Worm (Caenorhabditis elegans) whole organism, young adult: ENCODE measurements around the gene F02C12.1.

Experiments used
- B0019.2 ChIP-seq: fragments of 200-800 bp; sonication (Bioruptor generic); conservative IDR thresholded peaks from 2 replicates; pipeline ENCODE4 v1.3.6; 2022; ENCODE audit warnings: missing genetic modification reagents, missing genetic modification characterization, missing compliant biosample characterization
- B0261.1 ChIP-seq: sonication (generic microtip); optimal IDR thresholded peaks from 2 replicates; lab custom pipeline; 2016; ENCODE audit warnings: mild to moderate bottlenecking, missing genetic modification characterization, moderate library complexity, missing compliant biosample characterization
- B0336.3 ChIP-seq: fragments of 200-800 bp; sonication (Bioruptor generic); IDR thresholded peaks from 2 replicates; pipeline ENCODE4 v1.3.6; 2022; ENCODE audit warnings: missing genetic modification characterization, missing compliant biosample characterization
- C06A6.2 ChIP-seq: fragments of 200-800 bp; sonication (Bioruptor generic); conservative IDR thresholded peaks from 2 replicates; pipeline ENCODE4 v1.3.6; 2022; ENCODE audit warnings: missing genetic modification characterization, missing compliant biosample characterization
- D2030.7 ChIP-seq: fragments of 200-800 bp; sonication (Bioruptor generic); IDR thresholded peaks from 2 replicates; pipeline ENCODE4 v1.3.6; 2022; ENCODE audit warnings: missing genetic modification reagents, missing genetic modification characterization, missing compliant biosample characterization
- F49E8.2 ChIP-seq: sonication (generic microtip); optimal IDR thresholded peaks from 3 replicates; lab custom pipeline; 2017; ENCODE audit warnings: missing genetic modification characterization, mild to moderate bottlenecking, missing compliant biosample characterization, antibody characterized with exemption, moderate library complexity; ENCODE audit not compliant: insufficient read depth
- F52B5.7 ChIP-seq: sonication (generic microtip); optimal IDR thresholded peaks from 2 replicates; lab custom pipeline; 2016; ENCODE audit warnings: mild to moderate bottlenecking, missing genetic modification characterization, missing compliant biosample characterization
- K12H6.12 ChIP-seq: fragments of 200-800 bp; sonication (Bioruptor generic); optimal IDR thresholded peaks from 2 replicates; lab custom pipeline; 2018; ENCODE audit warnings: mild to moderate bottlenecking, missing genetic modification characterization, missing compliant biosample characterization
- T26A5.8 ChIP-seq: sonication (generic microtip); optimal IDR thresholded peaks from 2 replicates; lab custom pipeline; 2016; ENCODE audit warnings: missing genetic modification characterization, missing compliant biosample characterization
- Y56A3A.18 ChIP-seq: fragments of 200-800 bp; sonication (Bioruptor generic); IDR thresholded peaks from 2 replicates; pipeline ENCODE4 v1.3.6; 2022; ENCODE audit warnings: missing genetic modification reagents, missing genetic modification characterization, missing compliant biosample characterization
- Y79H2A.3 ChIP-seq: fragments of 200-800 bp; sonication (Bioruptor generic); conservative IDR thresholded peaks from 2 replicates; pipeline ENCODE4 v1.3.6; 2022; ENCODE audit warnings: missing genetic modification reagents, missing genetic modification characterization, missing compliant biosample characterization
- Y95B8A.8 ChIP-seq: fragments of 200-800 bp; sonication (Bioruptor generic); IDR thresholded peaks from 2 replicates; pipeline ENCODE4 v1.3.6; 2022; ENCODE audit warnings: missing genetic modification reagents, missing genetic modification characterization, missing compliant biosample characterization
- ZK185.1 ChIP-seq: sonication (generic microtip); optimal IDR thresholded peaks from 2 replicates; lab custom pipeline; 2016; ENCODE audit warnings: mild to moderate bottlenecking, missing genetic modification characterization, missing compliant biosample characterization; ENCODE audit not compliant: poor library complexity, severe bottlenecking
- ama-1 ChIP-seq, 3 experiments: fragments of 150-350 bp in 1 of 3; sonication (generic microtip) in 2 of 3; optimal IDR thresholded peaks; 2 replicates each; lab custom pipeline; 2014 to 2018; ENCODE audit warnings: missing biosample characterization in 2 of 3, missing genetic modification characterization in 2 of 3, missing genetic modification reagents in 2 of 3
- attf-3 ChIP-seq: fragments of 200-800 bp; sonication (Bioruptor generic); conservative IDR thresholded peaks from 2 replicates; pipeline ENCODE4 v1.3.6; 2022; ENCODE audit warnings: missing genetic modification reagents, missing genetic modification characterization, missing compliant biosample characterization
- bed-1 ChIP-seq: fragments of 200-800 bp; sonication (Bioruptor generic); IDR thresholded peaks from 2 replicates; pipeline ENCODE4 v1.3.6; 2022; ENCODE audit warnings: missing genetic modification reagents, missing genetic modification characterization, missing compliant biosample characterization
- cebp-2 ChIP-seq: fragments of 200-800 bp; sonication (Bioruptor generic); IDR thresholded peaks from 2 replicates; pipeline ENCODE4 v1.3.6; 2022; ENCODE audit warnings: missing genetic modification characterization, missing compliant biosample characterization
- ceh-27 ChIP-seq: fragments of 200-800 bp; sonication (Bioruptor generic); optimal IDR thresholded peaks from 2 replicates; lab custom pipeline; 2018; ENCODE audit warnings: mild to moderate bottlenecking, missing genetic modification characterization, moderate library complexity, missing compliant biosample characterization
- ceh-40 ChIP-seq: fragments of 200-800 bp; sonication (Bioruptor generic); IDR thresholded peaks from 2 replicates; pipeline ENCODE4 v1.3.6; 2022; ENCODE audit warnings: missing genetic modification characterization, missing compliant biosample characterization
- ceh-58 ChIP-seq: fragments of 200-800 bp; sonication (Bioruptor generic); IDR thresholded peaks from 2 replicates; pipeline ENCODE4 v1.3.6; 2022; ENCODE audit warnings: missing genetic modification characterization, missing compliant biosample characterization
- ceh-79 ChIP-seq: sonication (generic microtip); optimal IDR thresholded peaks from 2 replicates; lab custom pipeline; 2017; ENCODE audit warnings: mild to moderate bottlenecking, missing genetic modification characterization, missing compliant biosample characterization
- chd-7 ChIP-seq: sonication (generic microtip); optimal IDR thresholded peaks from 2 replicates; lab custom pipeline; 2016; ENCODE audit warnings: mild to moderate bottlenecking, missing genetic modification characterization, moderate library complexity, missing compliant biosample characterization
- dox-1 ChIP-seq: fragments of 200-800 bp; sonication (Bioruptor generic); IDR thresholded peaks from 2 replicates; pipeline ENCODE4 v1.3.6; 2022; ENCODE audit warnings: missing genetic modification reagents, missing genetic modification characterization, missing compliant biosample characterization
- dpl-1 ChIP-seq: fragments of 150-350 bp; optimal IDR thresholded peaks from 2 replicates; lab custom pipeline; 2014; ENCODE audit warnings: missing biosample characterization, missing genetic modification reagents, missing genetic modification characterization
- egl-44 ChIP-seq: fragments of 200-800 bp; sonication (Bioruptor generic); IDR thresholded peaks from 2 replicates; pipeline ENCODE4 v1.3.6; 2022; ENCODE audit warnings: missing genetic modification reagents, missing genetic modification characterization, missing compliant biosample characterization
- egrh-3 ChIP-seq: fragments of 200-800 bp; sonication (Bioruptor generic); IDR thresholded peaks from 2 replicates; pipeline ENCODE4 v1.3.6; 2022; ENCODE audit warnings: missing genetic modification reagents, missing genetic modification characterization, missing compliant biosample characterization
- him-1 ChIP-seq: sonication (generic microtip); optimal IDR thresholded peaks from 2 replicates; lab custom pipeline; 2016; ENCODE audit warnings: missing genotype, missing genetic modification reagents, missing genetic modification characterization, missing compliant biosample characterization
- hmg-1.2 ChIP-seq: fragments of 200-800 bp; sonication (Bioruptor generic); IDR thresholded peaks from 2 replicates; pipeline ENCODE4 v1.3.6; 2022; ENCODE audit warnings: missing genetic modification reagents, missing genetic modification characterization, missing compliant biosample characterization
- lag-1 ChIP-seq: fragments of 200-800 bp; sonication (Bioruptor generic); IDR thresholded peaks from 2 replicates; pipeline ENCODE4 v1.3.6; 2022; ENCODE audit warnings: missing genetic modification reagents, missing genetic modification characterization, missing compliant biosample characterization
- lin-40 ChIP-seq: sonication (generic microtip); optimal IDR thresholded peaks from 2 replicates; lab custom pipeline; 2016; ENCODE audit warnings: missing genetic modification characterization, mild to moderate bottlenecking, missing compliant biosample characterization, missing genotype, missing genetic modification reagents
- lsl-1 ChIP-seq: fragments of 200-800 bp; sonication (Bioruptor generic); optimal IDR thresholded peaks from 2 replicates; lab custom pipeline; 2018; ENCODE audit warnings: mild to moderate bottlenecking, missing genetic modification characterization, moderate library complexity, missing compliant biosample characterization
- lsy-27 ChIP-seq: sonication (generic microtip); optimal IDR thresholded peaks from 2 replicates; lab custom pipeline; 2017; ENCODE audit warnings: missing genetic modification characterization, mild to moderate bottlenecking, missing compliant biosample characterization, antibody characterized with exemption, missing genotype, borderline replicate concordance; ENCODE audit not compliant: insufficient read depth
- madf-10 ChIP-seq: sonication (generic microtip); optimal IDR thresholded peaks from 2 replicates; lab custom pipeline; 2016; ENCODE audit warnings: mild to moderate bottlenecking, missing genetic modification characterization, missing compliant biosample characterization
- mxl-1 ChIP-seq: sonication (generic microtip); optimal IDR thresholded peaks from 2 replicates; lab custom pipeline; 2016; ENCODE audit warnings: missing genetic modification characterization, missing compliant biosample characterization
- nfyb-1 ChIP-seq: fragments of 200-800 bp; sonication (Bioruptor generic); IDR thresholded peaks from 2 replicates; pipeline ENCODE4 v1.3.6; 2022; ENCODE audit warnings: missing genetic modification reagents, missing genetic modification characterization, missing compliant biosample characterization
- nhr-120 ChIP-seq: fragments of 200-800 bp; sonication (Bioruptor generic); IDR thresholded peaks from 2 replicates; pipeline ENCODE4 v1.3.6; 2022; ENCODE audit warnings: missing genetic modification characterization, missing compliant biosample characterization
- nhr-80 ChIP-seq: sonication (generic microtip); optimal IDR thresholded peaks from 2 replicates; lab custom pipeline; 2016; ENCODE audit warnings: missing genetic modification characterization, missing compliant biosample characterization
- nhr-90 ChIP-seq: sonication (generic microtip); optimal IDR thresholded peaks from 2 replicates; lab custom pipeline; 2016; ENCODE audit warnings: missing genotype, mild to moderate bottlenecking, missing genetic modification characterization, missing compliant biosample characterization
- pha-4 ChIP-seq: fragments of 150-350 bp; sonication (generic microtip); optimal IDR thresholded peaks from 2 replicates; lab custom pipeline; 2014; ENCODE audit warnings: missing biosample characterization, missing genetic modification reagents, missing genetic modification characterization
- rcor-1 ChIP-seq: fragments of 200-800 bp; sonication (Bioruptor generic); IDR thresholded peaks from 2 replicates; pipeline ENCODE4 v1.3.6; 2022; ENCODE audit warnings: missing genetic modification reagents, missing genetic modification characterization, missing compliant biosample characterization
- rec-8 ChIP-seq, 2 experiments: sonication (generic microtip); optimal IDR thresholded peaks; 2 replicates each; lab custom pipeline; 2016; ENCODE audit warnings: mild to moderate bottlenecking in 2 of 2, missing genetic modification characterization in 2 of 2, missing genetic modification reagents in 2 of 2, missing genotype in 2 of 2, missing biosample characterization in 1 of 2, missing compliant biosample characterization in 1 of 2, moderate library complexity in 1 of 2
- snpc-1.3 ChIP-seq: sonication (generic microtip); optimal IDR thresholded peaks from 2 replicates; lab custom pipeline; 2017; ENCODE audit warnings: missing genetic modification characterization, mild to moderate bottlenecking, missing compliant biosample characterization, antibody characterized with exemption, moderate library complexity, missing genotype, missing genetic modification reagents; ENCODE audit not compliant: insufficient read depth
- sptf-2 ChIP-seq: fragments of 200-800 bp; sonication (Bioruptor generic); optimal IDR thresholded peaks from 2 replicates; lab custom pipeline; 2018; ENCODE audit warnings: mild to moderate bottlenecking, missing genetic modification characterization, missing compliant biosample characterization
- tlf-1 ChIP-seq: fragments of 200-800 bp; sonication (Bioruptor generic); optimal IDR thresholded peaks from 2 replicates; lab custom pipeline; 2018; ENCODE audit warnings: mild to moderate bottlenecking, missing genetic modification characterization, missing compliant biosample characterization
- unc-62 ChIP-seq: fragments of 150-350 bp; optimal IDR thresholded peaks from 2 replicates; lab custom pipeline; 2014; ENCODE audit warnings: missing biosample characterization, missing genetic modification reagents, missing genetic modification characterization
- xnd-1 ChIP-seq: sonication (generic microtip); optimal IDR thresholded peaks from 2 replicates; lab custom pipeline; 2016; ENCODE audit warnings: missing genotype, missing genetic modification reagents, missing genetic modification characterization, missing compliant biosample characterization
- zim-3 ChIP-seq: sonication (generic microtip); optimal IDR thresholded peaks from 2 replicates; lab custom pipeline; 2017; ENCODE audit warnings: mild to moderate bottlenecking, missing genetic modification characterization, moderate library complexity, missing compliant biosample characterization
- ztf-18 ChIP-seq: sonication (generic microtip); optimal IDR thresholded peaks from 2 replicates; lab custom pipeline; 2016; ENCODE audit warnings: missing genotype, mild to moderate bottlenecking, missing genetic modification characterization, missing compliant biosample characterization
- ztf-25 ChIP-seq: fragments of 200-800 bp; sonication (Bioruptor generic); IDR thresholded peaks from 2 replicates; pipeline ENCODE4 v1.3.6; 2022; ENCODE audit warnings: missing genetic modification reagents, missing genetic modification characterization, missing compliant biosample characterization

The F02C12.1 gene

DNA sequence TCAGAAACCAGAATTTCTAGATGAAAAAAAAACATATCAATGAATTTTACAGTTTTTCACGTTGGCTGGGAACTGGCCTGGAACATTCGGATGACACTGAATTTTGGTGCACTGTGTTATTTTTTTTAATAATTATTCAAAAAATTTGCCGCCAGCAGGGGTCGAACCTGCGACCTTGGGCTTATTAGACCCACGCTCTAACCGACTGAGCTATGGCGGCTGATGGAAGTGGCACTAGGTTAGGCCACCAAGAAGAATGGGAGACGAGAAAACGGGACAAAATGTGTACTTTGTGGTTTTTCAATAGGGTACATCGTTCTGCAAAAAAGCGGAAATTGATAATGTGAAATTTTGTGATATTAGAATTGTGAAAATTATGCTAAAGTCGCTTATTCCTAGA, 13.1 kb downstream of the F02C12.1 start (continued):
- TF ChIP-seq nhr-120 (GFP tag; lab: Robert Waterston, UW) (no peak), ceh-58 (GFP tag; lab: Robert Waterston, UW) (no peak), K12H6.12 (no peak), chd-7 (tag; lab: Kevin White, UChicago) (peak; percentile 55), B0336.3 (no peak), zim-3 (tag; lab: Kevin White, UChicago) (peak; percentile 17), him-1 (tag; lab: Kevin White, UChicago) (peak; percentile 85), dox-1 (GFP tag; lab: Robert Waterston, UW) (no peak), ceh-40 (0 out of 2 replicates have a peak, but pooled peaks have one; percentile 61), hmg-1.2 (GFP tag; lab: Robert Waterston, UW) (peak; percentile 55), B0261.1 (tag; lab: Kevin White, UChicago) (peak; percentile 77), lsl-1 (no peak), snpc-1.3 (tag; lab: Kevin White, UChicago) (peak; percentile 39), F49E8.2 (tag; lab: Kevin White, UChicago) (no peak), attf-3 (GFP tag; lab: Robert Waterston, UW) (no peak), sptf-2 (GFP tag; lab: Kevin White, UChicago) (no peak), rcor-1 (GFP tag; lab: Robert Waterston, UW) (peak; percentile 36; the same call in 1 of the 2 replicates), Y79H2A.3 (GFP tag; lab: Robert Waterston, UW) (no peak), Y95B8A.8 (no peak), ztf-25 (GFP tag; lab: Robert Waterston, UW) (no peak), egl-44 (GFP tag; lab: Robert Waterston, UW) (peak; percentile 50; the same call in 1 of the 2 replicates), unc-62 (no peak), cebp-2 (GFP tag; lab: Robert Waterston, UW) (no peak), ztf-18 (peak; percentile 40), lag-1 (GFP tag; lab: Robert Waterston, UW) (no peak), lin-40 (tag; lab: Kevin White, UChicago) (peak; percentile 43), ZK185.1 (tag; lab: Kevin White, UChicago) (peak; percentile 31), ceh-27 (GFP tag; lab: Kevin White, UChicago) (no peak), C06A6.2 (GFP tag; lab: Robert Waterston, UW) (no peak), tlf-1 (no peak), B0019.2 (GFP tag; lab: Robert Waterston, UW) (no peak), mxl-1 (tag; lab: Kevin White, UChicago) (peak; percentile 33), T26A5.8 (tag; lab: Kevin White, UChicago) (no peak), xnd-1 (no peak), rec-8 (tag; optimal IDR thresholded peaks at IDR 0.05; lab: Kevin White, UChicago) (peak; percentile 26 to 48), F52B5.7 (no peak), ama-1 (optimal IDR thresholded peaks at IDR 0.05; lab: Kevin White, UChicago) (no peak), ama-1 (GFP tag; optimal IDR thresholded peaks at IDR 0.05; lab: Kevin White, UChicago) (peak in 1 of 2 experiments; percentile 58), Y56A3A.18 (no peak), ceh-79 (tag; lab: Kevin White, UChicago) (peak; percentile 13), lsy-27 (tag; lab: Kevin White, UChicago) (no peak), egrh-3 (GFP tag; lab: Robert Waterston, UW) (no peak), D2030.7 (peak; percentile 50), nhr-90 (peak; percentile 78), nhr-80 (tag; lab: Kevin White, UChicago) (peak; percentile 8), bed-1 (GFP tag; lab: Robert Waterston, UW) (no peak), pha-4 (tag; lab: Kevin White, UChicago) (no peak), nfyb-1 (peak; percentile 44; the same call in 1 of the 2 replicates), madf-10 (tag; lab: Kevin White, UChicago) (peak; percentile 44), dpl-1 (GFP tag; lab: Kevin White, UChicago) (no peak)
